Fruit fly (Drosophila melanogaster) whole organism, embryonic: Measurements from ENCODE around the gene CG6966.
A peak's percentile ranks its signal among the peaks of the same experiment; 100 is the strongest.

Experiments used
- Bteb2 ChIP-seq: fragments of 200-800 bp; sonication (Bioruptor generic); optimal IDR thresholded peaks from 2 replicates; lab custom pipeline; 2016; ENCODE audit warnings: missing biosample characterization, missing genetic modification characterization
- CG10462 ChIP-seq: fragments of 200-800 bp; sonication (Bioruptor generic); optimal IDR thresholded peaks from 2 replicates; lab custom pipeline; 2016; ENCODE audit warnings: missing biosample characterization, missing genetic modification characterization
- CG11093 ChIP-seq: fragments of 200-800 bp; sonication (Bioruptor generic); IDR thresholded peaks from 3 replicates; pipeline ENCODE4 v1.3.6; 2022; ENCODE audit warnings: missing biosample characterization, missing genetic modification characterization
- CG11560 ChIP-seq: fragments of 200-800 bp; sonication (Bioruptor generic); IDR thresholded peaks from 3 replicates; pipeline ENCODE4 v1.3.6; 2022; ENCODE audit warnings: missing biosample characterization, missing genetic modification characterization
- CG12236 ChIP-seq: fragments of 200-800 bp; sonication (Bioruptor generic); optimal IDR thresholded peaks from 2 replicates; lab custom pipeline; 2016; ENCODE audit warnings: missing biosample characterization, missing genetic modification characterization
- CG12769 ChIP-seq: fragments of 200-800 bp; sonication (Bioruptor generic); optimal IDR thresholded peaks from 2 replicates; lab custom pipeline; 2019; ENCODE audit warnings: missing biosample characterization, mild to moderate bottlenecking, missing genetic modification characterization, moderate library complexity
- CG13287 ChIP-seq: fragments of 200-800 bp; sonication (Bioruptor generic); IDR thresholded peaks from 2 replicates; pipeline ENCODE4 v1.3.6; 2022; ENCODE audit warnings: missing biosample characterization, missing genetic modification characterization; ENCODE audit not compliant: partially characterized antibody
- CG15696 ChIP-seq: fragments of 200-800 bp; sonication (Bioruptor generic); optimal IDR thresholded peaks from 2 replicates; lab custom pipeline; 2019; ENCODE audit warnings: missing biosample characterization, mild to moderate bottlenecking, missing genetic modification characterization, moderate library complexity
- CG17385 ChIP-seq: fragments of 200-800 bp; sonication (Bioruptor generic); optimal IDR thresholded peaks from 3 replicates; lab custom pipeline; 2018; ENCODE audit warnings: missing biosample characterization, mild to moderate bottlenecking, missing genetic modification characterization
- CG18619 ChIP-seq: fragments of 200-800 bp; sonication (Bioruptor generic); optimal IDR thresholded peaks from 3 replicates; lab custom pipeline; 2017; ENCODE audit warnings: missing biosample characterization, mild to moderate bottlenecking, missing genetic modification characterization
- CG2889 ChIP-seq: fragments of 200-800 bp; sonication (Bioruptor generic); IDR thresholded peaks from 3 replicates; pipeline ENCODE4 v1.3.6; 2022; ENCODE audit warnings: missing biosample characterization, missing genetic modification characterization
- CG3407 ChIP-seq: fragments of 200-800 bp; sonication (Bioruptor generic); optimal IDR thresholded peaks from 2 replicates; lab custom pipeline; 2018; ENCODE audit warnings: missing biosample characterization, mild to moderate bottlenecking, missing genetic modification characterization
- CG3726 ChIP-seq: fragments of 200-800 bp; sonication (Bioruptor generic); IDR thresholded peaks from 3 replicates; pipeline ENCODE4, ENCODE4 v1.3.6; 2022; ENCODE audit warnings: missing biosample characterization, missing genetic modification characterization
- CG3847 ChIP-seq: fragments of 200-800 bp; sonication (Bioruptor generic); IDR thresholded peaks from 2 replicates; pipeline ENCODE4 v1.3.6; 2022; ENCODE audit warnings: missing biosample characterization, missing genetic modification characterization
- CG7271 ChIP-seq: fragments of 200-800 bp; sonication (Bioruptor generic); optimal IDR thresholded peaks from 2 replicates; lab custom pipeline; 2018; ENCODE audit warnings: missing biosample characterization, mild to moderate bottlenecking, missing genetic modification characterization, moderate library complexity
- CG7556 ChIP-seq: fragments of 200-800 bp; sonication (Bioruptor generic); optimal IDR thresholded peaks from 2 replicates; lab custom pipeline; 2017; ENCODE audit warnings: missing biosample characterization, mild to moderate bottlenecking, missing genetic modification characterization
- CG7928 ChIP-seq: fragments of 200-800 bp; sonication (Bioruptor generic); optimal IDR thresholded peaks from 2 replicates; lab custom pipeline; 2017; ENCODE audit warnings: missing biosample characterization, mild to moderate bottlenecking, missing genetic modification characterization
- CG9876 ChIP-seq: fragments of 200-800 bp; sonication (Bioruptor generic); optimal IDR thresholded peaks from 2 replicates; lab custom pipeline; 2016; ENCODE audit warnings: missing biosample characterization, missing genetic modification characterization
- E2f1 ChIP-seq: fragments of 200-800 bp; sonication (Bioruptor generic); IDR thresholded peaks from 2 replicates; pipeline ENCODE4 v1.3.6; 2022; ENCODE audit warnings: missing biosample characterization, missing genetic modification characterization
- Ets97D ChIP-seq: fragments of 200-800 bp; sonication (Bioruptor generic); optimal IDR thresholded peaks from 3 replicates; lab custom pipeline; 2016; ENCODE audit warnings: missing biosample characterization, missing genetic modification characterization
- Gug ChIP-seq: fragments of 200-800 bp; sonication (Bioruptor generic); IDR thresholded peaks from 4 replicates; pipeline ENCODE4 v1.3.6; 2022; ENCODE audit warnings: missing biosample characterization, missing genetic modification characterization
- HLH3B ChIP-seq: fragments of 200-800 bp; sonication (Bioruptor generic); IDR thresholded peaks from 2 replicates; pipeline ENCODE4 v1.3.6; 2022; ENCODE audit warnings: missing biosample characterization, missing genetic modification characterization
- Hr51 ChIP-seq, 2 experiments: fragments of 200-800 bp; sonication (Bioruptor generic); optimal IDR thresholded peaks; 2 replicates in 1 of 2; 3 replicates in 1 of 2; lab custom pipeline; 2016 to 2018; ENCODE audit warnings: missing biosample characterization in 2 of 2, missing genetic modification characterization in 2 of 2, mild to moderate bottlenecking in 1 of 2, moderate library complexity in 1 of 2
- Kr ChIP-seq: fragments of 200-800 bp; sonication (Bioruptor generic); optimal IDR thresholded peaks from 2 replicates; lab custom pipeline; 2017; ENCODE audit warnings: missing biosample characterization, mild to moderate bottlenecking, missing genetic modification characterization
- Lhr ChIP-seq: fragments of 200-800 bp; sonication (Bioruptor generic); optimal IDR thresholded peaks from 3 replicates; lab custom pipeline; 2017; ENCODE audit warnings: mild to moderate bottlenecking, missing biosample characterization, missing genetic modification reagents, missing genetic modification characterization
- Oli ChIP-seq: fragments of 200-800 bp; sonication (Bioruptor generic); optimal IDR thresholded peaks from 2 replicates; lab custom pipeline; 2018; ENCODE audit warnings: missing biosample characterization, mild to moderate bottlenecking, missing genetic modification characterization, moderate library complexity
- Pdp1 ChIP-seq, 2 experiments: fragments of 200-800 bp; sonication (Bioruptor generic); optimal IDR thresholded peaks; 3 replicates each; lab custom pipeline; 2016; ENCODE audit warnings: missing biosample characterization in 2 of 2, missing genetic modification characterization in 2 of 2, mild to moderate bottlenecking in 1 of 2, moderate library complexity in 1 of 2
- ap ChIP-seq: fragments of 200-800 bp; sonication (Bioruptor generic); IDR thresholded peaks from 2 replicates; pipeline ENCODE4 v1.3.6; 2022; ENCODE audit warnings: missing biosample characterization, missing genetic modification characterization
- bcd ChIP-seq: fragments of 200-800 bp; sonication (Bioruptor generic); optimal IDR thresholded peaks from 2 replicates; lab custom pipeline; 2017; ENCODE audit warnings: missing biosample characterization, mild to moderate bottlenecking, missing genetic modification characterization
- chm ChIP-seq: fragments of 200-800 bp; sonication (Bioruptor generic); IDR thresholded peaks from 2 replicates; pipeline ENCODE4 v1.3.6; 2022; ENCODE audit warnings: missing biosample characterization, missing genetic modification characterization
- crp ChIP-seq, 2 experiments: fragments of 200-800 bp; sonication (Bioruptor generic); optimal IDR thresholded peaks; 2 replicates in 1 of 2; 3 replicates in 1 of 2; lab custom pipeline; 2017; ENCODE audit warnings: missing biosample characterization in 2 of 2, missing genetic modification characterization in 2 of 2, mild to moderate bottlenecking in 1 of 2, moderate library complexity in 1 of 2
- danr ChIP-seq: fragments of 200-800 bp; sonication (Bioruptor generic); IDR thresholded peaks from 2 replicates; pipeline ENCODE4 v1.3.6; 2022; ENCODE audit warnings: missing biosample characterization, missing genetic modification characterization
- dmrt99B ChIP-seq: fragments of 200-800 bp; sonication (Bioruptor generic); optimal IDR thresholded peaks from 2 replicates; lab custom pipeline; 2018; ENCODE audit warnings: missing biosample characterization, mild to moderate bottlenecking, missing genetic modification characterization, moderate library complexity
- ewg ChIP-seq: fragments of 200-800 bp; sonication (Bioruptor generic); optimal IDR thresholded peaks from 3 replicates; lab custom pipeline; 2017; ENCODE audit warnings: mild to moderate bottlenecking, missing biosample characterization, missing genetic modification reagents, missing genetic modification characterization
- exex ChIP-seq: fragments of 200-800 bp; sonication (Bioruptor generic); optimal IDR thresholded peaks from 4 replicates; lab custom pipeline; 2018; ENCODE audit warnings: missing biosample characterization, mild to moderate bottlenecking, missing genetic modification characterization, moderate library complexity
- grau ChIP-seq: fragments of 200-800 bp; optimal IDR thresholded peaks from 3 replicates; lab custom pipeline; 2019; ENCODE audit warnings: missing biosample characterization, mild to moderate bottlenecking, missing genetic modification characterization, moderate library complexity
- gsb ChIP-seq: fragments of 200-800 bp; sonication (Bioruptor generic); IDR thresholded peaks from 2 replicates; pipeline ENCODE4 v1.3.6; 2022; ENCODE audit warnings: missing biosample characterization, missing genetic modification characterization
- gsb-n ChIP-seq: fragments of 200-800 bp; sonication (Bioruptor generic); optimal IDR thresholded peaks from 3 replicates; lab custom pipeline; 2018; ENCODE audit warnings: missing biosample characterization, mild to moderate bottlenecking, missing genetic modification characterization
- jigr1 ChIP-seq: fragments of 200-800 bp; sonication (Bioruptor generic); IDR thresholded peaks from 3 replicates; pipeline ENCODE4 v1.3.6; 2022; ENCODE audit warnings: missing biosample characterization, missing genetic modification characterization
- lab ChIP-seq: fragments of 200-800 bp; sonication (Bioruptor generic); optimal IDR thresholded peaks from 3 replicates; lab custom pipeline; 2017; ENCODE audit warnings: missing biosample characterization, missing genetic modification characterization, mild to moderate bottlenecking, moderate library complexity, missing genetic modification reagents
- lilli ChIP-seq: fragments of 200-800 bp; sonication (Bioruptor generic); optimal IDR thresholded peaks from 3 replicates; lab custom pipeline; 2016; ENCODE audit warnings: missing biosample characterization, missing genetic modification characterization
- maf-S ChIP-seq: fragments of 200-800 bp; sonication (Bioruptor generic); optimal IDR thresholded peaks from 2 replicates; lab custom pipeline; 2016; ENCODE audit warnings: missing biosample characterization, missing genetic modification characterization
- odd ChIP-seq: fragments of 200-800 bp; sonication (Bioruptor generic); optimal IDR thresholded peaks from 2 replicates; lab custom pipeline; 2017; ENCODE audit warnings: missing biosample characterization, mild to moderate bottlenecking, missing genetic modification characterization
- prd ChIP-seq, 3 experiments: fragments of >200 bp in 2 of 3; fragments of 200-800 bp in 1 of 3; sonication (Bioruptor generic) in 1 of 3; optimal IDR thresholded peaks in 2 of 3; IDR thresholded peaks in 1 of 3; 2 replicates in 2 of 3; 3 replicates in 1 of 3; pipeline versions ENCODE4 v1.3.6 to Lab custom; 2017 to 2022; ENCODE audit warnings: missing biosample characterization in 1 of 3, missing genetic modification characterization in 1 of 3
- sim ChIP-seq: fragments of 200-800 bp; sonication (Bioruptor generic); IDR thresholded peaks from 2 replicates; pipeline ENCODE4 v1.3.6; 2022; ENCODE audit warnings: missing biosample characterization, missing genetic modification characterization
- tio ChIP-seq: fragments of 200-800 bp; sonication (Bioruptor generic); optimal IDR thresholded peaks from 2 replicates; lab custom pipeline; 2017; ENCODE audit warnings: missing biosample characterization, missing genetic modification characterization, inconsistent platforms
- tx ChIP-seq: fragments of 200-800 bp; sonication (Bioruptor generic); optimal IDR thresholded peaks from 2 replicates; lab custom pipeline; 2016; ENCODE audit warnings: missing biosample characterization, missing genetic modification characterization
- unpg ChIP-seq: fragments of 200-800 bp; sonication (Bioruptor generic); optimal IDR thresholded peaks from 3 replicates; lab custom pipeline; 2018; ENCODE audit warnings: missing biosample characterization, mild to moderate bottlenecking, missing genetic modification characterization, moderate library complexity
- usp ChIP-seq: fragments of >200 bp; optimal IDR thresholded peaks from 2 replicates; lab custom pipeline; 2017; ENCODE audit warnings: missing biosample characterization, missing genetic modification characterization

The CG6966 gene

dm6 chr3R:15094218-15094928 is 1.1 kb downstream of the CG6966 start (continued):
- TF ChIP-seq CG17385 (peak; percentile 21), Ets97D (GFP tag; lab: Kevin White, UChicago) (no peak), tx (GFP tag; lab: Kevin White, UChicago) (no peak), danr (GFP tag; lab: Robert Waterston, UW) (no peak), CG15696 (no peak), bcd (GFP tag; lab: Kevin White, UChicago) (peak; percentile 1), CG10462 (GFP tag; lab: Kevin White, UChicago) (no peak), E2f1 (GFP tag; lab: Robert Waterston, UW) (no peak), CG18619 (GFP tag; lab: Kevin White, UChicago) (peak; percentile 15), Hr51 (GFP tag; optimal IDR thresholded peaks at IDR 0.05; lab: Kevin White, UChicago) (no peak), HLH3B (no peak), Bteb2 (GFP tag; lab: Kevin White, UChicago) (no peak), lilli (GFP tag; lab: Kevin White, UChicago) (no peak), grau (peak; percentile 41), ap (no peak), exex (tag; lab: Kevin White, UChicago) (peak; percentile 30), CG3847 (GFP tag; lab: Robert Waterston, UW) (no peak), sim (GFP tag; lab: Robert Waterston, UW) (no peak), jigr1 (GFP tag; lab: Robert Waterston, UW) (no peak), CG13287 (GFP tag; lab: Robert Waterston, UW) (no peak), Gug (no peak), maf-S (GFP tag; lab: Kevin White, UChicago) (no peak), gsb-n (no peak), CG7556 (GFP tag; lab: Kevin White, UChicago) (peak; percentile 51), CG12769 (peak; percentile 1), chm (no peak), odd (no peak), ewg (GFP tag; lab: Kevin White, UChicago) (peak; percentile 89), dmrt99B (tag; lab: Kevin White, UChicago) (peak; percentile 3), unpg (no peak), CG3726 (no peak), gsb (GFP tag; lab: Robert Waterston, UW) (no peak), CG12236 (GFP tag; lab: Kevin White, UChicago) (no peak), prd (optimal IDR thresholded peaks at IDR 0.05; lab: Kevin White, UChicago) (peak in 1 of 2 experiments; percentile 69), prd (GFP tag; IDR thresholded peaks at IDR 0.05; lab: Robert Waterston, UW) (no peak), CG11560 (tag; lab: Robert Waterston, UW) (no peak), usp (GFP tag; lab: Kevin White, UChicago) (no peak), crp (GFP tag; optimal IDR thresholded peaks at IDR 0.05; lab: Kevin White, UChicago) (peak in 1 of 2 experiments; percentile 46), CG9876 (GFP tag; lab: Kevin White, UChicago) (no peak), CG2889 (GFP tag; lab: Robert Waterston, UW) (no peak), CG7928 (GFP tag; lab: Kevin White, UChicago) (no peak), Lhr (GFP tag; lab: Kevin White, UChicago) (no peak), Pdp1 (GFP tag; optimal IDR thresholded peaks at IDR 0.05; lab: Kevin White, UChicago) (peak in 1 of 2 experiments; percentile 39), CG11093 (GFP tag; lab: Robert Waterston, UW) (no peak), Oli (peak; percentile 9), CG3407 (GFP tag; lab: Kevin White, UChicago) (no peak), CG7271 (tag; lab: Kevin White, UChicago) (no peak), Kr (no peak), tio (no peak), lab (peak; percentile 1)
